Worm (Caenorhabditis elegans) whole organism, L1 larva: ENCODE measurements around the gene Y26E6A.2.

Source experiments
- ama-1 ChIP-seq: fragments of 150-350 bp; optimal IDR thresholded peaks from 2 replicates; lab custom pipeline; 2014
- ceh-82 ChIP-seq, 3 experiments: fragments of 150-350 bp in 1 of 3; sonication (generic microtip) in 2 of 3; optimal IDR thresholded peaks; 2 replicates each; lab custom pipeline; 2014 to 2017; ENCODE audit warnings: missing biosample characterization in 3 of 3, missing genetic modification characterization in 3 of 3
- egl-13 ChIP-seq: sonication (generic microtip); optimal IDR thresholded peaks from 2 replicates; lab custom pipeline; 2016; ENCODE audit warnings: missing genotype, missing genetic modification reagents, missing genetic modification characterization, missing compliant biosample characterization
- elt-3 ChIP-seq, 6 experiments: fragments of 150-350 bp in 1 of 6; sonication (generic microtip); optimal IDR thresholded peaks; 2 replicates each; lab custom pipeline; 2017 to 2018; ENCODE audit warnings: missing biosample characterization in 6 of 6, missing genetic modification characterization in 6 of 6, inconsistent platforms in 1 of 6
- fos-1 ChIP-seq: fragments of 150-350 bp; optimal IDR thresholded peaks from 2 replicates; lab custom pipeline; 2014; ENCODE audit warnings: missing biosample characterization, missing genetic modification characterization
- hpl-2 ChIP-seq: fragments of 150-350 bp; optimal IDR thresholded peaks from 2 replicates; lab custom pipeline; 2014; ENCODE audit warnings: missing biosample characterization, missing genetic modification reagents, missing genetic modification characterization
- jun-1 ChIP-seq: fragments of 150-350 bp; optimal IDR thresholded peaks from 2 replicates; lab custom pipeline; 2014; ENCODE audit warnings: missing biosample characterization, missing genetic modification reagents, missing genetic modification characterization
- lin-35 ChIP-seq, 2 experiments: fragments of 150-350 bp; optimal IDR thresholded peaks; 2 replicates each; lab custom pipeline; 2014; ENCODE audit warnings: missing biosample characterization in 2 of 2, missing genetic modification characterization in 2 of 2, missing genetic modification reagents in 2 of 2
- nhr-237 ChIP-seq: fragments of 150-350 bp; optimal IDR thresholded peaks from 2 replicates; lab custom pipeline; 2014; ENCODE audit warnings: missing biosample characterization, missing genetic modification characterization
- nhr-28 ChIP-seq: fragments of 150-350 bp; optimal IDR thresholded peaks from 2 replicates; lab custom pipeline; 2014; ENCODE audit warnings: missing biosample characterization, missing genetic modification characterization
- nhr-84 ChIP-seq: sonication (generic microtip); optimal IDR thresholded peaks from 2 replicates; lab custom pipeline; 2017; ENCODE audit warnings: missing biosample characterization, missing genetic modification characterization
- rnt-1 ChIP-seq: sonication (generic microtip); optimal IDR thresholded peaks from 2 replicates; lab custom pipeline; 2016; ENCODE audit warnings: mild to moderate bottlenecking, missing genetic modification characterization, moderate library complexity, missing compliant biosample characterization
- snu-23 ChIP-seq: sonication (generic microtip); optimal IDR thresholded peaks from 2 replicates; lab custom pipeline; 2016; ENCODE audit warnings: missing genetic modification characterization, missing compliant biosample characterization

ce11 chrX:13884157-13884556 lies 30.0 kb downstream of the Y26E6A.2 start:
- TF ChIP-seq snu-23 (GFP tag; lab: Kevin White, UChicago): no peak
- no peak for TF ChIP-seq rnt-1 (tag; lab: Kevin White, UChicago)
- TF ChIP-seq nhr-28 (tag; lab: Kevin White, UChicago): no peak
- no peak for TF ChIP-seq elt-3 (tag; optimal IDR thresholded peaks at IDR 0.05; lab: Kevin White, UChicago)
- TF ChIP-seq nhr-84: no peak
- no peak for TF ChIP-seq fos-1 (tag; lab: Kevin White, UChicago)
- no peak for TF ChIP-seq ama-1 (lab: Kevin White, UChicago)
- no peak for TF ChIP-seq lin-35 (GFP tag; optimal IDR thresholded peaks at IDR 0.05; lab: Kevin White, UChicago)
- TF ChIP-seq jun-1 (tag; lab: Kevin White, UChicago): no peak
- TF ChIP-seq egl-13 (tag; lab: Kevin White, UChicago): no peak
- TF ChIP-seq ceh-82 (tag; optimal IDR thresholded peaks at IDR 0.05; lab: Kevin White, UChicago): no peak
- TF ChIP-seq hpl-2 (GFP tag; lab: Kevin White, UChicago): no peak
- TF ChIP-seq nhr-237 (tag; lab: Kevin White, UChicago): no peak
